Fruit fly (Drosophila melanogaster) whole organism, prepupa: Measurements from ENCODE around the gene CG42717.

ENCODE experiments used
- Blimp-1 ChIP-seq: fragments of 200-800 bp; sonication (Bioruptor generic); optimal IDR thresholded peaks from 3 replicates; lab custom pipeline; 2017; ENCODE audit warnings: missing biosample characterization, missing genetic modification characterization, mild to moderate bottlenecking, moderate library complexity, missing genetic modification reagents
- CG10669 ChIP-seq: fragments of 200-800 bp; sonication (Bioruptor generic); optimal IDR thresholded peaks from 3 replicates; lab custom pipeline; 2018; ENCODE audit warnings: missing biosample characterization, mild to moderate bottlenecking, missing genetic modification characterization, moderate library complexity
- CG6808 ChIP-seq: fragments of 200-800 bp; sonication (Bioruptor generic); optimal IDR thresholded peaks from 3 replicates; lab custom pipeline; 2017; ENCODE audit warnings: missing biosample characterization, missing genetic modification characterization, mild to moderate bottlenecking, moderate library complexity, missing genetic modification reagents
- CG6854 ChIP-seq: fragments of 200-800 bp; sonication (Bioruptor generic); optimal IDR thresholded peaks from 2 replicates; lab custom pipeline; 2017; ENCODE audit warnings: missing biosample characterization, mild to moderate bottlenecking, missing genetic modification characterization
- CG8319 ChIP-seq: fragments of 200-800 bp; sonication (Bioruptor generic); optimal IDR thresholded peaks from 3 replicates; lab custom pipeline; 2016; ENCODE audit warnings: missing biosample characterization, missing genetic modification characterization
- CG9139 ChIP-seq: fragments of 200-800 bp; sonication (Bioruptor generic); optimal IDR thresholded peaks from 3 replicates; lab custom pipeline; 2017; ENCODE audit warnings: missing biosample characterization, mild to moderate bottlenecking, missing genetic modification characterization
- Eip93F ChIP-seq: fragments of 200-800 bp; sonication (Bioruptor generic); optimal IDR thresholded peaks from 2 replicates; lab custom pipeline; 2016; ENCODE audit warnings: missing biosample characterization, mild to moderate bottlenecking, missing genetic modification characterization
- Gug ChIP-seq: fragments of 200-800 bp; sonication (Bioruptor generic); IDR thresholded peaks from 2 replicates; pipeline ENCODE4 v1.3.6; 2022; ENCODE audit warnings: missing biosample characterization, missing genetic modification characterization
- Hr39 ChIP-seq: fragments of 200-800 bp; sonication (Bioruptor generic); optimal IDR thresholded peaks from 2 replicates; lab custom pipeline; 2016; ENCODE audit warnings: missing biosample characterization, missing genetic modification characterization
- Met ChIP-seq: fragments of 200-800 bp; sonication (Bioruptor generic); optimal IDR thresholded peaks from 3 replicates; lab custom pipeline; 2016; ENCODE audit warnings: missing biosample characterization, missing genetic modification characterization
- OdsH ChIP-seq: fragments of 200-800 bp; sonication (Bioruptor generic); optimal IDR thresholded peaks from 3 replicates; lab custom pipeline; 2016; ENCODE audit warnings: missing biosample characterization, missing genetic modification characterization
- vri ChIP-seq: fragments of 200-800 bp; sonication (Bioruptor generic); optimal IDR thresholded peaks from 3 replicates; lab custom pipeline; 2016; ENCODE audit warnings: missing biosample characterization, mild to moderate bottlenecking, missing genetic modification characterization

- TF ChIP-seq CG6854 (GFP tag; lab: Kevin White, UChicago) (no peak), Blimp-1 (GFP tag; lab: Kevin White, UChicago) (no peak), OdsH (peak; percentile 59), CG9139 (GFP tag; lab: Kevin White, UChicago) (no peak), CG10669 (GFP tag; lab: Kevin White, UChicago) (peak; percentile 43), CG8319 (peak; percentile 31), vri (GFP tag; lab: Kevin White, UChicago) (peak; percentile 8), Eip93F (GFP tag; lab: Kevin White, UChicago) (no peak), Met (GFP tag; lab: Kevin White, UChicago) (peak; percentile 50), Hr39 (GFP tag; lab: Kevin White, UChicago) (peak; percentile 50), CG6808 (GFP tag; lab: Kevin White, UChicago) (no peak), Gug (GFP tag; lab: Robert Waterston, UW) (no peak)
These were observed 11.8 kb downstream of the CG42717 start for dm6 chr3L:16021064-16021683.
